Worm (Caenorhabditis elegans): ENCODE results near the gene F09E5.3.
A peak's percentile ranks its signal among the peaks of the same experiment; 100 is the strongest.

F09E5.3 gene

DNA sequence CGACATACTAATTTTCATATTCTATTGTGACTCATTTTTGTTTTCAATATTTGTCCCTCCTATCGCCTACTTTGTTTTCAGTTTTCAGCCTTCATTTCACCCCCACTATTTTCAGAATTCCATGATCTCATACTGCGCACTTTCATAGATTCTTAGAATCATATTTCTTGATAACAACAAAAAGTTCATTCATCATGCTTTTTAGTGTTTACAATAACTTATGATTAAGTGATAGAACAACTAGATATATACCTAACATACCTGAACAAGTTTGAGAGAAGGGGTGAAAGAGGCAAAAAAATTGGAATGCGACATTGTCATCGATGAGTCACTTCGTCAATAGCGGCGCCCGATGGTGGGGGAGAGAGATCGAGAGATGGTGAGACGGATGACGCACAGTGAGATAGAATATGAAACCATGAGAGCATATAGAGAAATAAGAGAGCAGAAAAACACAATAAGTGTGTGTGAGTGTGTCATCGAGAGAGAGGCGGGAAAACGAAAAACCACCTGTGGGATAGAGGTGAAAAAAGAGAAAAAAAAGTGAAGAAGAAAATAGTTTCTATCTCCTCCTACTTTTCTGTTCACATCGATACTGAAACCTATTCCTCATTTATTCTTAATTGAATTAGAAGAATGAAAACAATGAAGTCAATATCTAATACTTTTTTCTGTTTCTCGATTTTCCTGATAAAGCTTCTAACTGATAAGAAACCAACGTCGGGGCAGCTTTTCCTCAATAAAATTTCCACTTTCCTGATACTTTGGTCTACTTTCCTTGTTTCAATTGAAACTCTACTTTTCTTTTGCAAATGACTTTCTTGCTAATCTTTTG is 36.9 kb upstream of the F09E5.3 start (continued):
- TF ChIP-seq pbrm-1 (GFP tag; IDR thresholded peaks at IDR 0.05) (peak; percentile 43; the same call in 1 of the 2 replicates), mxl-1 (tag; optimal IDR thresholded peaks at IDR 0.05) (no peak), attf-5 (GFP tag; optimal IDR thresholded peaks at IDR 0.05) (peak; percentile 12), Y67H2A.10 (GFP tag; conservative IDR thresholded peaks at IDR 0.05) (no peak), B0261.1 (tag; optimal IDR thresholded peaks at IDR 0.05) (no peak), madf-6 (GFP tag; IDR thresholded peaks at IDR 0.05) (no peak), F49E8.2 (tag; optimal IDR thresholded peaks at IDR 0.05; ENCODE audit: insufficient read depth) (no peak), bed-2 (GFP tag; IDR thresholded peaks at IDR 0.05) (no peak), C06A6.2 (GFP tag; conservative IDR thresholded peaks at IDR 0.05) (0 out of 2 replicates have a peak, but pooled peaks have one; percentile 10), zfh-2 (GFP tag; conservative IDR thresholded peaks at IDR 0.05) (peak; percentile 90), madf-8 (GFP tag; conservative IDR thresholded peaks at IDR 0.05) (no peak)

DNA sequence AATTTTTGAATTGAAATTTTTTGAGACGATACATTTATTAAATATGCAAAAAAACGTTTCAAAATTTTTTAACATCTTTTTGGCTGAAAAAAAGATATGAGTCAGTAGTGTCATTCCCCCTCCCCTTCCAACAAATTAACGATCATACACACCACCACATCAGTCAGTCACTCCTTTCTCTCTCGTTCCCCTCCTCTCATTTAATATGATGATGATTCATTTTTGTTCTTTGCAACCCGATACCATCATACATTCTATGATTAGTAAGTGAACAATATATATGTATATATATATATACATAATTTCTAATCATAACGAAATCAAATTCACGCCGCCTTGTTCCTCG is 36.3 kb upstream of the F09E5.3 start:
- peak; percentile 31 for TF ChIP-seq nhr-80 (tag; optimal IDR thresholded peaks at IDR 0.05)
- TF ChIP-seq mcd-1 (GFP tag; IDR thresholded peaks at IDR 0.05) = no peak
- 0 out of 2 replicates have a peak, but pooled peaks have one; percentile 8 for TF ChIP-seq lin-26 (GFP tag; IDR thresholded peaks at IDR 0.05)
- TF ChIP-seq unc-62 (GFP tag; optimal IDR thresholded peaks at IDR 0.05) = peak; percentile 21
- no peak for TF ChIP-seq pha-4 (tag; optimal IDR thresholded peaks at IDR 0.05)

DNA sequence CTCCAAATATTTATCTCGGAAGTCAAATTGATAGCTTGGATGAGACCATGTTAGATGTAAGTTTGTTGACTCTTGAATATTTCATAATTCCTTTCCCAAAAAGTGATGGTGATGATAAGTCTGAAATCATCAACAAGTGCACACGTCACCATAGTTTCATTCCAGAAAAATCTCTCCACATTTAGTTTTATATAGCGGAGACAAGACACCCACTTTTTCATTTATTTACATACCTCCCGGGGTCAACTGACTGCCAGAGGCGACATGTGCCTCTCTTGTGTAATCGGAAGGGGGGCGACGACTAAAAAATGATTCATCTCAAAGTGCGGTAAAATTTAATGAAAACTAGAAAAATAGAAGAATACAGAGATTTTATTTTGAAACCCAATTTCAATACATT is 35.5 kb upstream of the F09E5.3 start:
- TF ChIP-seq ekl-4 (GFP tag; IDR thresholded peaks at IDR 0.05) (0 out of 2 replicates have a peak, but pooled peaks have one; percentile 10), tbx-9 (tag; optimal IDR thresholded peaks at IDR 0.05; ENCODE audit: borderline replicate concordance) (no peak), lin-26 (GFP tag; IDR thresholded peaks at IDR 0.05) (0 out of 2 replicates have a peak, but pooled peaks have one; percentile 17), die-1 (tag; optimal IDR thresholded peaks at IDR 0.05) (no peak), unc-62 (GFP tag; optimal IDR thresholded peaks at IDR 0.05) (no peak), pha-4 (tag; optimal IDR thresholded peaks at IDR 0.05) (peak; percentile 56), egrh-3 (GFP tag; IDR thresholded peaks at IDR 0.05) (no peak), C06A6.2 (GFP tag; conservative IDR thresholded peaks at IDR 0.05) (0 out of 2 replicates have a peak, but pooled peaks have one; percentile 12), attf-6 (GFP tag; IDR thresholded peaks at IDR 0.05) (no peak), nhr-80 (tag; optimal IDR thresholded peaks at IDR 0.05) (peak; percentile 18), rcor-1 (GFP tag; IDR thresholded peaks at IDR 0.05) (no peak), hsf-1 (GFP tag; IDR thresholded peaks at IDR 0.05) (0 out of 2 replicates have a peak, but pooled peaks have one; percentile 35), let-607 (tag; optimal IDR thresholded peaks at IDR 0.05) (peak in 1 of 2 experiments; percentile 2), cebp-1 (GFP tag; IDR thresholded peaks at IDR 0.05) (peak; percentile 74), cebp-1 (tag; optimal IDR thresholded peaks at IDR 0.05) (peak; percentile 82), attf-5 (GFP tag; optimal IDR thresholded peaks at IDR 0.05) (peak; percentile 54)

ce11 chrII:5339547-5339946 is 34.2 kb upstream of the F09E5.3 start:
- TF ChIP-seq snpc-3.4 (tag; optimal IDR thresholded peaks at IDR 0.05) = no peak
- TF ChIP-seq B0035.1 (tag; optimal IDR thresholded peaks at IDR 0.05) = no peak
- no peak for TF ChIP-seq chd-7 (tag; optimal IDR thresholded peaks at IDR 0.05)
- TF ChIP-seq dox-1 (GFP tag; IDR thresholded peaks at IDR 0.05) = no peak
- TF ChIP-seq madf-6 (GFP tag; IDR thresholded peaks at IDR 0.05) = no peak
- no peak for TF ChIP-seq pha-4 (tag; optimal IDR thresholded peaks at IDR 0.05)
- TF ChIP-seq die-1 (tag; optimal IDR thresholded peaks at IDR 0.05) = no peak
- no peak for TF ChIP-seq tbp1 (GFP tag; optimal IDR thresholded peaks at IDR 0.05)
- TF ChIP-seq Y53G8AR.9 (GFP tag; conservative IDR thresholded peaks at IDR 0.05) = no peak
- TF ChIP-seq hmg-20 (GFP tag; IDR thresholded peaks at IDR 0.05) = no peak
- no peak for TF ChIP-seq hlh-12 (tag; optimal IDR thresholded peaks at IDR 0.05)
- no peak for TF ChIP-seq zim-3 (tag; optimal IDR thresholded peaks at IDR 0.05)
- no peak for TF ChIP-seq mel-28 (tag; optimal IDR thresholded peaks at IDR 0.05; ENCODE audit: borderline replicate concordance)
- TF ChIP-seq ztf-18 (tag; optimal IDR thresholded peaks at IDR 0.05) = no peak
- no peak for TF ChIP-seq ets-4 (GFP tag; optimal IDR thresholded peaks at IDR 0.05)
- no peak for TF ChIP-seq egrh-3 (GFP tag; IDR thresholded peaks at IDR 0.05)
- TF ChIP-seq K11D2.4 (GFP tag; IDR thresholded peaks at IDR 0.05) = no peak
- TF ChIP-seq Y67H2A.10 (GFP tag; conservative IDR thresholded peaks at IDR 0.05) = no peak

Measured in whole organism, young adult.